Worm (Caenorhabditis elegans): Measurements from ENCODE around the gene cap-1.

- TF ChIP-seq nhr-11 (tag; optimal IDR thresholded peaks at IDR 0.05) (no peak), nhr-237 (tag; optimal IDR thresholded peaks at IDR 0.05) (no peak), gmeb-1 (tag; optimal IDR thresholded peaks at IDR 0.05) (no peak), nhr-10 (tag; optimal IDR thresholded peaks at IDR 0.05) (no peak), aly-2 (tag; optimal IDR thresholded peaks at IDR 0.05) (no peak), ZK546.5 (tag; optimal IDR thresholded peaks at IDR 0.05) (no peak), ztf-11 (tag; optimal IDR thresholded peaks at IDR 0.05) (no peak), crh-2 (tag; optimal IDR thresholded peaks at IDR 0.05) (no peak), R02D3.7 (tag; optimal IDR thresholded peaks at IDR 0.05) (no peak), elt-3 (tag; optimal IDR thresholded peaks at IDR 0.05) (no peak), snpc-4 (tag; optimal IDR thresholded peaks at IDR 0.05) (peak; percentile 50)
Observed at ce11 chrIV:7253271-7253670, 23.2 kb upstream of the cap-1 start.
